Fruit fly (Drosophila melanogaster) whole organism, prepupa: ENCODE measurements around the gene CG31549.
A peak's percentile ranks its signal among the peaks of the same experiment; 100 is the strongest.

Source experiments
- CG11762 ChIP-seq: fragments of 200-800 bp; sonication (Bioruptor generic); optimal IDR thresholded peaks from 3 replicates; lab custom pipeline; 2016; ENCODE audit warnings: missing biosample characterization, missing genetic modification characterization; ENCODE audit not compliant: insufficient read depth
- CG11902 ChIP-seq: fragments of 200-800 bp; sonication (Bioruptor generic); optimal IDR thresholded peaks from 3 replicates; lab custom pipeline; 2016; ENCODE audit warnings: missing biosample characterization, missing genetic modification characterization
- CG6854 ChIP-seq: fragments of 200-800 bp; sonication (Bioruptor generic); optimal IDR thresholded peaks from 2 replicates; lab custom pipeline; 2017; ENCODE audit warnings: missing biosample characterization, mild to moderate bottlenecking, missing genetic modification characterization
- Lpt ChIP-seq: fragments of 200-800 bp; sonication (Bioruptor generic); optimal IDR thresholded peaks from 3 replicates; lab custom pipeline; 2016; ENCODE audit warnings: missing biosample characterization, missing genetic modification characterization
- OdsH ChIP-seq: fragments of 200-800 bp; sonication (Bioruptor generic); optimal IDR thresholded peaks from 3 replicates; lab custom pipeline; 2016; ENCODE audit warnings: missing biosample characterization, missing genetic modification characterization
- fkh ChIP-seq: fragments of 200-800 bp; sonication (Bioruptor generic); optimal IDR thresholded peaks from 3 replicates; lab custom pipeline; 2017; ENCODE audit warnings: missing biosample characterization, mild to moderate bottlenecking, missing genetic modification characterization, moderate library complexity
- ss ChIP-seq, 2 experiments: fragments of 200-800 bp; sonication (Bioruptor generic); optimal IDR thresholded peaks; 2 replicates in 1 of 2; 3 replicates in 1 of 2; lab custom pipeline; 2017 to 2018; ENCODE audit warnings: mild to moderate bottlenecking in 2 of 2, missing biosample characterization in 2 of 2, missing genetic modification characterization in 2 of 2, moderate library complexity in 1 of 2

DNA sequence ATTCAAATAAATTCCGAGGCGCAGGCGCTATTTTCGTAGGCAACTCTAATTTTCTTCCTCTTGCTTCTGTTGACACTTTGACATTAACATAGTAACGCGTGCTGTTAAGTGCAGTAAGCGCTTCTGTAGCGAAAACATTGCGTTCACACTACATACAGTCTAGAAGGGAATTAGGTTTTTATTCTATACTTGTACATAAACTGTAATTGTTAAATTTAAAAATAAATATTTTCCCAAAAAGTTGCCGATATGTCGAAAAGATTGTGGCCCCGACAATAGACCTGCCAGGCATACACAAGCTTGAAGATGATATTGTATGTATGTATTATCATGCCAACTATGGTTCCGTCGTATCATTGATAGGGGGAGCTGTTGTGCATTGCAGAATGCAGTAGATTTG is 25.5 kb upstream of the CG31549 start, which contains the start of gene asl:
- no peak for TF ChIP-seq ss (GFP tag; optimal IDR thresholded peaks at IDR 0.05; lab: Kevin White, UChicago)
- no peak for TF ChIP-seq CG6854 (GFP tag; lab: Kevin White, UChicago)
- no peak for TF ChIP-seq CG11902 (GFP tag; lab: Kevin White, UChicago)
- peak; percentile 86 for TF ChIP-seq fkh (GFP tag; lab: Kevin White, UChicago)
- TF ChIP-seq OdsH (GFP tag; lab: Kevin White, UChicago), result no peak
- peak; percentile 37 for TF ChIP-seq Lpt
- no peak for TF ChIP-seq CG11762
